Fruit fly (Drosophila melanogaster): ENCODE data around the gene CG3281.
A peak's percentile ranks its signal among the peaks of the same experiment; 100 is the strongest.

The CG3281 gene

DNA sequence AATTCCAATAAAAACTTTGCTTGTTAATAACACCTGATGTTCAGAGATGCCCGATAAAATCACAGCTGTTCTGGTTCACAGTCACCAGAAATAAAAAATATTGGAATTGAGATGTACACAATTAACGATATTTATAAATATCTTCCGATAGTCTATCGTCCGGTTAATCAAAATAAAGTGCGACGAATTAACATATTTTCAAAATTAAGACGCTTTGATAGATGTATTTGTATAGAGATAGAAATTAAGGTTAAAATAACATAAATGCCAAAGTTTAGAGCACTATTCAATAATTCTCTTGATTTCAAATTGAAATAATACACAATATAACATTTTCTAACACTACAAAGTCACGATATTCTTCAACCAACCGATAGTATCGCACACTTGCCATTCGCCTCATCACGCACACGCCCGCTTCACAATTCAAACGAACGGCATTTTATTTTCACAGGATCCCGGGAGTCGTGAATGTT, at the start of gene CG3281, which contains the start of gene aurA (continued):
- no peak for TF ChIP-seq Hr38 (GFP tag; optimal IDR thresholded peaks at IDR 0.05)

DNA sequence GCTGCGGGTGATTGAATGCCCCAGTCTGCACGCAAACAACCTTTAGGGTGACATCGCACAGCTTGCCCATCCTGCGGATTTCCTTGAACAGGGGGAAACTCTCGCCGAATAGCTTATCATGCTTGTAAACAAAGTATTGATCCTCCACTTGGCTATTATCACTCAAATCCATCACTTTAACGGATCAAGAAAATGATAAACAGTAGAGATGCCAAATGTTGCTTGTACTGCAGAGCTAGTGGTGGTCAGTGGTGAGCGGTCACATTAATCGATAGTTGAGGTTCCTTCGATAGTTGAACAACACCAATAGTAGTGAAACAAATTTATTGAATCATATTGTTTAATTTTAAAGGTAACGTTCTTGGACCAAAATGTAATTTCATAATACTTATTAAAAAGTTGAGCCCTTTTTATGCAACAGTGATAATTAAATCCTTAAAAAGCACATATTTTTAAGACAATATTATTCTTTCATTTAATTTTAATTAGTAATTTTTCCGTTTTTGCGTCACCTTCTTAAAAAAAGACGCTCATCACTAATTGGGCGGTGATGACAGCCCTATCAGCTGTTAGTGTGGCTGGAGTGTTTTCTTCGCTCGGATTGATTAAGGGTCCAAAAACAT, 47.7 kb upstream of the CG3281 start, which contains the start of the genes KLHL18 and GCC185:
TSS of gene KLHL18 (minus strand) at position 233 of the 623 bp plus-strand sequence.
TSS of gene GCC185 (plus strand) at position 571 of the 623 bp plus-strand sequence.
- TF ChIP-seq CG11902 (GFP tag; optimal IDR thresholded peaks at IDR 0.05) (peak; percentile 84), Sox15 (GFP tag; optimal IDR thresholded peaks at IDR 0.05) (peak; percentile 88), achi (GFP tag; optimal IDR thresholded peaks at IDR 0.05) (peak; percentile 77), Gug (GFP tag; IDR thresholded peaks at IDR 0.05) (peak; percentile 61), dsx (GFP tag; optimal IDR thresholded peaks at IDR 0.05; ENCODE audit: poor library complexity, severe bottlenecking) (no peak), Sox102F (GFP tag; optimal IDR thresholded peaks at IDR 0.05) (no peak), CG3032 (tag; optimal IDR thresholded peaks at IDR 0.05) (peak; percentile 87), CG10631 (GFP tag; optimal IDR thresholded peaks at IDR 0.05) (peak; percentile 91), CG8632 (GFP tag; optimal IDR thresholded peaks at IDR 0.05) (peak; percentile 55), Hr4 (GFP tag; optimal IDR thresholded peaks at IDR 0.05) (peak; percentile 83), CG7368 (GFP tag; optimal IDR thresholded peaks at IDR 0.05) (peak; percentile 52), fd85E (GFP tag; optimal IDR thresholded peaks at IDR 0.05) (no peak), CG11762 (GFP tag; optimal IDR thresholded peaks at IDR 0.05; ENCODE audit: insufficient read depth) (peak; percentile 59), CG6163 (GFP tag; IDR thresholded peaks at IDR 0.05) (no peak; the same call in 2 of the 3 replicates), CG8319 (GFP tag; optimal IDR thresholded peaks at IDR 0.05) (peak; percentile 56), CG1621 (tag; optimal IDR thresholded peaks at IDR 0.05) (no peak), Eip78C (GFP tag) (no peak), Ets96B (tag; optimal IDR thresholded peaks at IDR 0.05) (peak; percentile 75), CG10669 (GFP tag; optimal IDR thresholded peaks at IDR 0.05) (peak; percentile 61), Blimp-1 (GFP tag; optimal IDR thresholded peaks at IDR 0.05) (peak; percentile 6), CG6808 (GFP tag; optimal IDR thresholded peaks at IDR 0.05) (peak; percentile 37), fd59A (GFP tag; optimal IDR thresholded peaks at IDR 0.05) (peak; percentile 27), CG9139 (GFP tag; optimal IDR thresholded peaks at IDR 0.05) (no peak), ss (GFP tag; optimal IDR thresholded peaks at IDR 0.05) (no peak), CG8119 (GFP tag; IDR thresholded peaks at IDR 0.05) (no peak), Lpt (GFP tag; optimal IDR thresholded peaks at IDR 0.05) (peak; percentile 74), svp (GFP tag) (peak; percentile 94), lz (GFP tag; optimal IDR thresholded peaks at IDR 0.05) (peak; percentile 88), Ets21C (GFP tag; optimal IDR thresholded peaks at IDR 0.05) (peak; percentile 82), Eip75B (GFP tag; optimal IDR thresholded peaks at IDR 0.05) (no peak), CG11294 (GFP tag; IDR thresholded peaks at IDR 0.05) (peak; percentile 35; the same call in 1 of the 2 replicates), CG32006 (GFP tag; optimal IDR thresholded peaks at IDR 0.05) (peak; percentile 79), OdsH (GFP tag; optimal IDR thresholded peaks at IDR 0.05) (peak; percentile 88), net (GFP tag; optimal IDR thresholded peaks at IDR 0.05) (peak; percentile 49), esn (GFP tag; optimal IDR thresholded peaks at IDR 0.05) (peak; percentile 87), topi (GFP tag; optimal IDR thresholded peaks at IDR 0.05) (peak; percentile 80), CG16779 (tag; optimal IDR thresholded peaks at IDR 0.05) (no peak), vri (GFP tag; optimal IDR thresholded peaks at IDR 0.05) (no peak), CG6854 (GFP tag; optimal IDR thresholded peaks at IDR 0.05) (no peak), CG34406 (GFP tag; optimal IDR thresholded peaks at IDR 0.05) (peak; percentile 74), Hr39 (GFP tag; optimal IDR thresholded peaks at IDR 0.05) (peak; percentile 87), Hr38 (GFP tag; optimal IDR thresholded peaks at IDR 0.05) (no peak), CG4318 (GFP tag; optimal IDR thresholded peaks at IDR 0.05) (no peak), dac (GFP tag; optimal IDR thresholded peaks at IDR 0.05) (peak; percentile 49), salr (GFP tag; optimal IDR thresholded peaks at IDR 0.05) (peak in 1 of 2 experiments; percentile 66), CG6276 (GFP tag; optimal IDR thresholded peaks at IDR 0.05) (no peak), CG3919 (GFP tag; optimal IDR thresholded peaks at IDR 0.05) (no peak), Sox14 (GFP tag; optimal IDR thresholded peaks at IDR 0.05) (peak; percentile 75), CG15336 (GFP tag; IDR thresholded peaks at IDR 0.05) (no peak)
